Worm (Caenorhabditis elegans) whole organism, young adult: ENCODE results near the gene pqn-68.

ENCODE experiments used
- hsf-1 ChIP-seq: fragments of 200-800 bp; sonication (Bioruptor generic); IDR thresholded peaks from 2 replicates; pipeline ENCODE4 v1.3.6; 2022; ENCODE audit warnings: missing genetic modification reagents, missing genetic modification characterization, missing compliant biosample characterization
- nhr-90 ChIP-seq: sonication (generic microtip); optimal IDR thresholded peaks from 2 replicates; lab custom pipeline; 2016; ENCODE audit warnings: missing genotype, mild to moderate bottlenecking, missing genetic modification characterization, missing compliant biosample characterization
- unc-62 ChIP-seq: fragments of 150-350 bp; optimal IDR thresholded peaks from 2 replicates; lab custom pipeline; 2014; ENCODE audit warnings: missing biosample characterization, missing genetic modification reagents, missing genetic modification characterization

ce11 chrV:12952287-12952686 lies at the start of gene pqn-68:
- TF ChIP-seq hsf-1 (GFP tag; lab: Robert Waterston, UW) (no peak), nhr-90 (tag; lab: Kevin White, UChicago) (no peak), unc-62 (no peak)
